Worm (Caenorhabditis elegans) whole organism, L2 larva: ENCODE results near the gene Y42H9B.3.

Source experiments
- ZK546.5 ChIP-seq: sonication (generic microtip); optimal IDR thresholded peaks from 2 replicates; lab custom pipeline; 2017; ENCODE audit warnings: missing biosample characterization, missing genetic modification characterization
- blmp-1 ChIP-seq: sonication (generic microtip); optimal IDR thresholded peaks from 2 replicates; lab custom pipeline; 2017; ENCODE audit warnings: missing genetic modification characterization, mild to moderate bottlenecking, missing compliant biosample characterization, antibody characterized with exemption, moderate library complexity; ENCODE audit not compliant: insufficient read depth
- fos-1 ChIP-seq: fragments of 150-350 bp; optimal IDR thresholded peaks from 2 replicates; lab custom pipeline; 2014; ENCODE audit warnings: missing biosample characterization, missing genetic modification characterization
- mbf-1 ChIP-seq: sonication (generic microtip); optimal IDR thresholded peaks from 2 replicates; lab custom pipeline; 2017; ENCODE audit warnings: missing biosample characterization, missing genetic modification characterization
- nhr-10 ChIP-seq: sonication (generic microtip); optimal IDR thresholded peaks from 2 replicates; lab custom pipeline; 2017; ENCODE audit warnings: missing biosample characterization, missing genetic modification characterization
- nhr-23 ChIP-seq: fragments of 150-350 bp; optimal IDR thresholded peaks from 2 replicates; lab custom pipeline; 2014; ENCODE audit warnings: missing biosample characterization, missing genetic modification reagents, missing genetic modification characterization
- nhr-25 ChIP-seq: fragments of 150-350 bp; sonication (generic microtip); optimal IDR thresholded peaks from 3 replicates; lab custom pipeline; 2014; ENCODE audit warnings: missing biosample characterization, missing genetic modification characterization
- nhr-77 ChIP-seq: fragments of 150-350 bp; optimal IDR thresholded peaks from 2 replicates; lab custom pipeline; 2014; ENCODE audit warnings: missing biosample characterization, missing genetic modification characterization
- snpc-4 ChIP-seq: fragments of 150-350 bp; optimal IDR thresholded peaks from 2 replicates; lab custom pipeline; 2014; ENCODE audit warnings: missing biosample characterization, missing genetic modification characterization
- unc-62 ChIP-seq: fragments of 150-350 bp; optimal IDR thresholded peaks from 2 replicates; lab custom pipeline; 2014; ENCODE audit warnings: missing biosample characterization, missing genetic modification reagents, missing genetic modification characterization
- zag-1 ChIP-seq: fragments of 150-350 bp; optimal IDR thresholded peaks from 2 replicates; lab custom pipeline; 2014; ENCODE audit warnings: missing biosample characterization, missing genetic modification characterization

DNA sequence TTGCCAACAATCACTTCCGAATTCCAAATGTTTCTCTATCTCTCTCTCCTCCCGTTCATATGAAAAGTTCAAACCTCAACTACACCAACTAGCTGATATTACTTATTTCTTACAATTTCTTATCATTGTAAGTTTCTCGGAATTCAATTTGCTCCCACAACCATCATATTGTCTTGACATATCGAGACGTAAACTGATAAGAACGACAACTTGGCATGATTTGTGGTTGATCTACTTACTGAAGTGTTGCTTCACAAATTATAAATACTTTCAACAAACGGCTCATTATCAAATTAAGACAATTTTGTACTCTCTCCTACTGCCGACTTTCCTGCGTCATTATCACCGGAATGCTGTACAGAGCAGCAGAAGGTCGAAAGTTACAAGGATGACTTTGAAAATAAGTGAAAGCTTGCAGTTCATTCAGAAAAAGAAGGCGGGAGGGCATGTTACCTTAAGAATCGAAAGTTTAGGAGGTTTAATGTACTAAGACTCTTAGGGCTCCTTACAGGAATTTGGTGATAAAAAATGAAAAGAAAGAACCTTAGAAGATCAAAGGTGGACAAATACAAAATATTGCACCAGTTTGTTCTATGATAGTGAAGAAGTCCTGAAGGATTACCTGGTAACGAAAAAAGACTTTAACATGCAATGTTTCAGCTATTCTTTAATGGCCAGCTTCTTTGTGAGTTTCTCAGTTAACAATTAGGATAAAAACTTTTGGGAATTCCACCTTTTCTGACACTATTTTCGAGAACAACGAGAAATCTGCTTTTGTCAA, 20.1 kb upstream of the Y42H9B.3 start:
- TF ChIP-seq nhr-77 (tag; lab: Kevin White, UChicago) (no peak), unc-62 (no peak), ZK546.5 (no peak), fos-1 (peak; percentile 84), zag-1 (tag; lab: Kevin White, UChicago) (no peak), nhr-10 (tag; lab: Kevin White, UChicago) (no peak), nhr-25 (no peak), snpc-4 (no peak), nhr-23 (tag; lab: Kevin White, UChicago) (no peak), mbf-1 (tag; lab: Kevin White, UChicago) (no peak), blmp-1 (no peak)
